Fruit fly (Drosophila melanogaster) whole organism, embryonic: ENCODE data around the gene CG32985.

Source experiments
- CG10209 ChIP-seq: fragments of 200-800 bp; sonication (Bioruptor generic); optimal IDR thresholded peaks from 3 replicates; lab custom pipeline; 2017; ENCODE audit warnings: missing biosample characterization, mild to moderate bottlenecking, missing genetic modification characterization, missing genetic modification reagents
- CG10274 ChIP-seq: fragments of 200-800 bp; sonication (Bioruptor generic); optimal IDR thresholded peaks from 3 replicates; lab custom pipeline; 2017; ENCODE audit warnings: missing biosample characterization, mild to moderate bottlenecking, missing genetic modification characterization
- CG11085 ChIP-seq: fragments of 200-800 bp; sonication (Bioruptor generic); IDR thresholded peaks from 2 replicates; pipeline ENCODE4 v1.3.6; 2022; ENCODE audit warnings: missing biosample characterization, missing genetic modification characterization
- CG11247 ChIP-seq: fragments of 200-800 bp; sonication (Bioruptor generic); IDR thresholded peaks from 2 replicates; pipeline ENCODE4 v1.3.6; 2022; ENCODE audit warnings: missing biosample characterization, missing genetic modification characterization
- CG12219 ChIP-seq: fragments of 200-800 bp; sonication (Bioruptor generic); optimal IDR thresholded peaks from 3 replicates; lab custom pipeline; 2018; ENCODE audit warnings: missing biosample characterization, mild to moderate bottlenecking, missing genetic modification characterization
- CG12659 ChIP-seq: fragments of 200-800 bp; sonication (Bioruptor generic); optimal IDR thresholded peaks from 3 replicates; lab custom pipeline; 2017; ENCODE audit warnings: mild to moderate bottlenecking, missing biosample characterization, missing genetic modification reagents, missing genetic modification characterization
- CG14965 ChIP-seq: fragments of 200-800 bp; sonication (Bioruptor generic); optimal IDR thresholded peaks from 2 replicates; lab custom pipeline; 2016; ENCODE audit warnings: missing biosample characterization, missing genetic modification characterization, borderline replicate concordance
- CG15011 ChIP-seq: fragments of 200-800 bp; sonication (Bioruptor generic); optimal IDR thresholded peaks from 3 replicates; lab custom pipeline; 2018; ENCODE audit warnings: missing biosample characterization, mild to moderate bottlenecking, missing genetic modification characterization
- CG16813 ChIP-seq: fragments of 200-800 bp; sonication (Bioruptor generic); IDR thresholded peaks from 3 replicates; pipeline ENCODE4 v1.3.6; 2022; ENCODE audit warnings: missing biosample characterization, missing genetic modification characterization; ENCODE audit not compliant: partially characterized antibody
- CG18619 ChIP-seq: fragments of 200-800 bp; sonication (Bioruptor generic); optimal IDR thresholded peaks from 3 replicates; lab custom pipeline; 2017; ENCODE audit warnings: missing biosample characterization, mild to moderate bottlenecking, missing genetic modification characterization
- CG2129 ChIP-seq: fragments of 200-800 bp; sonication (Bioruptor generic); IDR thresholded peaks from 2 replicates; pipeline ENCODE4 v1.3.6; 2022; ENCODE audit warnings: missing biosample characterization, missing genetic modification characterization; ENCODE audit not compliant: partially characterized antibody
- CG2202 ChIP-seq: fragments of 200-800 bp; sonication (Bioruptor generic); optimal IDR thresholded peaks from 2 replicates; lab custom pipeline; 2018; ENCODE audit warnings: missing biosample characterization, mild to moderate bottlenecking, missing genetic modification characterization
- CG30403 ChIP-seq: fragments of 200-800 bp; sonication (Bioruptor generic); optimal IDR thresholded peaks from 3 replicates; lab custom pipeline; 2016; ENCODE audit warnings: missing biosample characterization, missing genetic modification characterization
- CG31365 ChIP-seq: fragments of 200-800 bp; sonication (Bioruptor generic); optimal IDR thresholded peaks from 2 replicates; lab custom pipeline; 2018; ENCODE audit warnings: missing biosample characterization, mild to moderate bottlenecking, missing genetic modification characterization
- CG34422 ChIP-seq: fragments of 200-800 bp; sonication (Bioruptor generic); IDR thresholded peaks from 3 replicates; pipeline ENCODE4 v1.3.6; 2022; ENCODE audit warnings: missing biosample characterization, missing genetic modification characterization
- CG3995 ChIP-seq: fragments of 200-800 bp; sonication (Bioruptor generic); optimal IDR thresholded peaks from 3 replicates; lab custom pipeline; 2016; ENCODE audit warnings: missing biosample characterization, missing genetic modification characterization
- CG7271 ChIP-seq: fragments of 200-800 bp; sonication (Bioruptor generic); optimal IDR thresholded peaks from 2 replicates; lab custom pipeline; 2018; ENCODE audit warnings: missing biosample characterization, mild to moderate bottlenecking, missing genetic modification characterization, moderate library complexity
- CG7357 ChIP-seq: fragments of 200-800 bp; sonication (Bioruptor generic); IDR thresholded peaks from 3 replicates; pipeline ENCODE4 v1.3.6; 2022; ENCODE audit warnings: missing biosample characterization, missing genetic modification characterization
- CG7928 ChIP-seq: fragments of 200-800 bp; sonication (Bioruptor generic); optimal IDR thresholded peaks from 2 replicates; lab custom pipeline; 2017; ENCODE audit warnings: missing biosample characterization, mild to moderate bottlenecking, missing genetic modification characterization
- CG8359 ChIP-seq: fragments of 200-800 bp; sonication (Bioruptor generic); optimal IDR thresholded peaks from 2 replicates; lab custom pipeline; 2017; ENCODE audit warnings: missing biosample characterization, mild to moderate bottlenecking, missing genetic modification characterization, borderline replicate concordance
- CG9727 ChIP-seq: fragments of 200-800 bp; sonication (Bioruptor generic); optimal IDR thresholded peaks from 3 replicates; lab custom pipeline; 2017; ENCODE audit warnings: missing biosample characterization, mild to moderate bottlenecking, missing genetic modification characterization
- CG9797 ChIP-seq: fragments of 200-800 bp; sonication (Bioruptor generic); optimal IDR thresholded peaks from 3 replicates; lab custom pipeline; 2018; ENCODE audit warnings: missing biosample characterization, mild to moderate bottlenecking, missing genetic modification characterization
- CG9817 ChIP-seq: fragments of 200-800 bp; sonication (Bioruptor generic); optimal IDR thresholded peaks from 2 replicates; lab custom pipeline; 2018; ENCODE audit warnings: missing biosample characterization, mild to moderate bottlenecking, missing genetic modification characterization, moderate library complexity
- CkIIα-i1 ChIP-seq: fragments of 200-800 bp; sonication (Bioruptor generic); IDR thresholded peaks from 2 replicates; pipeline ENCODE4 v1.3.6; 2022; ENCODE audit warnings: missing biosample characterization, missing genetic modification characterization
- Drgx ChIP-seq: fragments of 200-800 bp; sonication (Bioruptor generic); IDR thresholded peaks from 2 replicates; pipeline ENCODE4 v1.3.6; 2022; ENCODE audit warnings: missing biosample characterization, missing genetic modification characterization
- HLHmδ ChIP-seq: fragments of 200-800 bp; sonication (Bioruptor generic); optimal IDR thresholded peaks from 2 replicates; lab custom pipeline; 2018; ENCODE audit warnings: missing biosample characterization, mild to moderate bottlenecking, missing genetic modification characterization, moderate library complexity
- HmgD ChIP-seq: fragments of 200-800 bp; sonication (Bioruptor generic); optimal IDR thresholded peaks from 3 replicates; lab custom pipeline; 2016; ENCODE audit warnings: missing biosample characterization, missing genetic modification characterization
- MBD-R2 ChIP-seq: fragments of 200-800 bp; sonication (Bioruptor generic); IDR thresholded peaks from 2 replicates; pipeline ENCODE4 v1.3.6; 2022; ENCODE audit warnings: missing biosample characterization, missing genetic modification characterization
- Mad ChIP-seq: fragments of 200-800 bp; sonication (Bioruptor generic); optimal IDR thresholded peaks from 2 replicates; lab custom pipeline; 2016; ENCODE audit warnings: missing biosample characterization, missing genetic modification characterization
- Nf-YA ChIP-seq: fragments of 200-800 bp; sonication (Bioruptor generic); IDR thresholded peaks from 2 replicates; pipeline ENCODE4 v1.3.6; 2022; ENCODE audit warnings: missing biosample characterization, missing genetic modification characterization
- Six4 ChIP-seq: fragments of 200-800 bp; sonication (Bioruptor generic); optimal IDR thresholded peaks from 2 replicates; lab custom pipeline; 2016; ENCODE audit warnings: missing biosample characterization, missing genetic modification characterization
- Sry-β ChIP-seq: fragments of 200-800 bp; sonication (Bioruptor generic); optimal IDR thresholded peaks from 2 replicates; lab custom pipeline; 2018; ENCODE audit warnings: missing biosample characterization, mild to moderate bottlenecking, missing genetic modification characterization, moderate library complexity
- Vsx1 ChIP-seq: fragments of 200-800 bp; sonication (Bioruptor generic); optimal IDR thresholded peaks from 2 replicates; lab custom pipeline; 2017; ENCODE audit warnings: missing biosample characterization, mild to moderate bottlenecking, missing genetic modification characterization, missing genetic modification reagents
- ara ChIP-seq: fragments of 200-800 bp; sonication (Bioruptor generic); IDR thresholded peaks from 2 replicates; pipeline ENCODE4 v1.3.6; 2022; ENCODE audit warnings: missing biosample characterization, missing genetic modification characterization
- cas ChIP-seq: fragments of 200-800 bp; sonication (Bioruptor generic); IDR thresholded peaks from 2 replicates; pipeline ENCODE4 v1.3.6; 2022; ENCODE audit warnings: missing biosample characterization, missing genetic modification characterization
- caup ChIP-seq: fragments of 200-800 bp; sonication (Bioruptor generic); optimal IDR thresholded peaks from 3 replicates; lab custom pipeline; 2017; ENCODE audit warnings: missing biosample characterization, mild to moderate bottlenecking, missing genetic modification characterization, moderate library complexity; ENCODE audit not compliant: severe bottlenecking
- chif ChIP-seq, 2 experiments: fragments of 200-800 bp; sonication (Bioruptor generic); optimal IDR thresholded peaks; 3 replicates each; lab custom pipeline; 2016; ENCODE audit warnings: missing biosample characterization in 2 of 2, missing genetic modification characterization in 2 of 2
- ci ChIP-seq: fragments of 200-800 bp; sonication (Bioruptor generic); IDR thresholded peaks from 3 replicates; pipeline ENCODE4 v1.3.6; 2022; ENCODE audit warnings: missing biosample characterization, missing genetic modification characterization
- fd96Cb ChIP-seq: fragments of 200-800 bp; sonication (Bioruptor generic); optimal IDR thresholded peaks from 2 replicates; lab custom pipeline; 2018; ENCODE audit warnings: missing biosample characterization, mild to moderate bottlenecking, missing genetic modification characterization, moderate library complexity
- gro ChIP-seq: fragments of 200-800 bp; sonication (Bioruptor generic); optimal IDR thresholded peaks from 2 replicates; lab custom pipeline; 2016; ENCODE audit warnings: missing biosample characterization, missing genetic modification characterization
- hkb ChIP-seq, 2 experiments: fragments of 200-800 bp in 1 of 2; fragments of >200 bp in 1 of 2; sonication (Bioruptor generic) in 1 of 2; IDR thresholded peaks in 1 of 2; optimal IDR thresholded peaks in 1 of 2; 2 replicates each; pipeline versions ENCODE4 v1.3.6 to Lab custom; 2017 to 2022; ENCODE audit warnings: missing biosample characterization in 1 of 2, missing genetic modification characterization in 1 of 2
- pita ChIP-seq: fragments of 200-800 bp; sonication (Bioruptor generic); optimal IDR thresholded peaks from 2 replicates; lab custom pipeline; 2017; ENCODE audit warnings: missing biosample characterization, mild to moderate bottlenecking, missing genetic modification characterization
- pros ChIP-seq: fragments of 200-800 bp; sonication (Bioruptor generic); optimal IDR thresholded peaks from 3 replicates; lab custom pipeline; 2019; ENCODE audit warnings: missing biosample characterization, mild to moderate bottlenecking, missing genetic modification characterization, moderate library complexity
- sisA ChIP-seq: fragments of 200-800 bp; sonication (Bioruptor generic); IDR thresholded peaks from 2 replicates; pipeline ENCODE4 v1.3.6; 2022; ENCODE audit warnings: missing biosample characterization, missing genetic modification characterization
- sob ChIP-seq: fragments of 200-800 bp; sonication (Bioruptor generic); IDR thresholded peaks from 2 replicates; pipeline ENCODE4 v1.3.6; 2022; ENCODE audit warnings: missing biosample characterization, missing genetic modification characterization
- sr ChIP-seq: fragments of 200-800 bp; sonication (Bioruptor generic); IDR thresholded peaks from 3 replicates; pipeline ENCODE4 v1.3.6; 2022; ENCODE audit warnings: missing biosample characterization, missing genetic modification characterization
- stc ChIP-seq: fragments of 200-800 bp; sonication (Bioruptor generic); IDR thresholded peaks from 2 replicates; pipeline ENCODE4 v1.3.6; 2022; ENCODE audit warnings: missing biosample characterization, missing genetic modification characterization
- sug ChIP-seq: fragments of 200-800 bp; optimal IDR thresholded peaks from 2 replicates; lab custom pipeline; 2019; ENCODE audit warnings: missing biosample characterization, mild to moderate bottlenecking, missing genetic modification characterization, moderate library complexity

Gene CG32985

dm6 chr2L:8951184-8951934 is 11.0 kb upstream of the CG32985 start, which contains the start of gene C1GalTA (continued):
- peak; percentile 97 for TF ChIP-seq CG10209 (GFP tag; lab: Kevin White, UChicago)
- TF ChIP-seq stc (GFP tag; lab: Robert Waterston, UW) = peak; percentile 96
- TF ChIP-seq Mad (GFP tag; lab: Kevin White, UChicago) = peak; percentile 57
- peak; percentile 90 for TF ChIP-seq pros (GFP tag; lab: Kevin White, UChicago)
- peak; percentile 97 for TF ChIP-seq CG7271 (tag; lab: Kevin White, UChicago)
- TF ChIP-seq sr (GFP tag; lab: Robert Waterston, UW) = no peak
- TF ChIP-seq sug = peak; percentile 96
- peak; percentile 89 for TF ChIP-seq cas (GFP tag; lab: Robert Waterston, UW)
- no peak for TF ChIP-seq CG16813 (GFP tag; lab: Robert Waterston, UW)
- no peak for TF ChIP-seq HLHmδ
- no peak for TF ChIP-seq CG2129 (GFP tag; lab: Robert Waterston, UW)
- TF ChIP-seq CG11247 = peak; percentile 93
- TF ChIP-seq CG14965 (GFP tag; lab: Kevin White, UChicago) = no peak
- peak; percentile 91 for TF ChIP-seq CG7357 (GFP tag; lab: Robert Waterston, UW)
- peak; percentile 96 for TF ChIP-seq caup (GFP tag; lab: Kevin White, UChicago)
- TF ChIP-seq CG9797 (GFP tag; lab: Kevin White, UChicago) = peak; percentile 44
- TF ChIP-seq CG12659 (GFP tag; lab: Kevin White, UChicago) = peak; percentile 99
- peak; percentile 86 for TF ChIP-seq ci (GFP tag; lab: Robert Waterston, UW)
- TF ChIP-seq chif (GFP tag; optimal IDR thresholded peaks at IDR 0.05; lab: Kevin White, UChicago) = peak; percentile 39 to 62
- peak; percentile 93 for TF ChIP-seq CG11085 (GFP tag; lab: Robert Waterston, UW)
- TF ChIP-seq Sry-β (GFP tag; lab: Kevin White, UChicago) = peak; percentile 59
- TF ChIP-seq ara (GFP tag; lab: Robert Waterston, UW) = peak; percentile 92
- peak; percentile 43 for TF ChIP-seq CG3995 (GFP tag; lab: Kevin White, UChicago)
- TF ChIP-seq MBD-R2 (GFP tag; lab: Robert Waterston, UW) = peak; percentile 61; the same call in 1 of the 2 replicates
- TF ChIP-seq CG10274 (GFP tag; lab: Kevin White, UChicago) = peak; percentile 86
- TF ChIP-seq pita (GFP tag; lab: Kevin White, UChicago) = no peak
- TF ChIP-seq Vsx1 (GFP tag; lab: Kevin White, UChicago) = peak; percentile 90
- peak; percentile 57 for TF ChIP-seq CG31365 (tag; lab: Kevin White, UChicago)
- TF ChIP-seq CG9727 = peak; percentile 99
- TF ChIP-seq HmgD = no peak
- peak; percentile 97 for TF ChIP-seq Drgx (GFP tag; lab: Robert Waterston, UW)
- TF ChIP-seq CG8359 (GFP tag; lab: Kevin White, UChicago) = peak; percentile 90
- peak; percentile 89 for TF ChIP-seq Nf-YA
- peak; percentile 96 for TF ChIP-seq CG34422 (GFP tag; lab: Robert Waterston, UW)
- TF ChIP-seq hkb (optimal IDR thresholded peaks at IDR 0.05; lab: Kevin White, UChicago) = no peak
- peak; percentile 96 for TF ChIP-seq hkb (GFP tag; IDR thresholded peaks at IDR 0.05; lab: Robert Waterston, UW)
- TF ChIP-seq sob (GFP tag; lab: Robert Waterston, UW) = peak; percentile 95
- TF ChIP-seq Six4 (GFP tag; lab: Kevin White, UChicago) = peak; percentile 96
- TF ChIP-seq CkIIα-i1 (GFP tag; lab: Robert Waterston, UW) = no peak
- peak; percentile 94 for TF ChIP-seq CG9817 (tag; lab: Kevin White, UChicago)
- TF ChIP-seq CG2202 (tag; lab: Kevin White, UChicago) = peak; percentile 97
- peak; percentile 86 for TF ChIP-seq CG12219
- TF ChIP-seq CG15011 (GFP tag; lab: Kevin White, UChicago) = peak; percentile 97
- TF ChIP-seq CG30403 (GFP tag; lab: Kevin White, UChicago) = peak; percentile 97
- peak; percentile 86 for TF ChIP-seq sisA
- TF ChIP-seq CG7928 (GFP tag; lab: Kevin White, UChicago) = peak; percentile 75
- TF ChIP-seq CG18619 (GFP tag; lab: Kevin White, UChicago) = peak; percentile 96
- peak; percentile 98 for TF ChIP-seq fd96Cb (tag; lab: Kevin White, UChicago)
- TF ChIP-seq gro (GFP tag; lab: Kevin White, UChicago) = peak; percentile 63
